Worm (Caenorhabditis elegans): ENCODE data around the gene D1054.10.

D1054.10 gene

ce11 chrV:10747263-10747951 lies 45.3 kb downstream of the D1054.10 start, which contains the start of the genes selt-1.2 and F28H7.2:
Gene selt-1.2 (minus strand): TSS chrV:10747363.
Gene F28H7.2 (plus strand): TSS chrV:10747901.
- TF ChIP-seq nhr-12 (tag; optimal IDR thresholded peaks at IDR 0.05) (no peak), snpc-4 (tag; optimal IDR thresholded peaks at IDR 0.05) (no peak), lin-13 (tag; optimal IDR thresholded peaks at IDR 0.05) (no peak), ces-1 (GFP tag; optimal IDR thresholded peaks at IDR 0.05) (no peak), lin-32 (GFP tag; optimal IDR thresholded peaks at IDR 0.05) (no peak), ztf-11 (tag; optimal IDR thresholded peaks at IDR 0.05) (no peak), elt-3 (tag; optimal IDR thresholded peaks at IDR 0.05) (no peak), sptf-1 (tag; optimal IDR thresholded peaks at IDR 0.05) (no peak), zip-8 (tag; optimal IDR thresholded peaks at IDR 0.05) (no peak), M03D4.4 (tag; optimal IDR thresholded peaks at IDR 0.05) (no peak), mls-2 (tag; optimal IDR thresholded peaks at IDR 0.05) (no peak)

ce11 chrV:10745034-10745433 lies 47.6 kb downstream of the D1054.10 start, which contains the start of gene srj-21:
Gene srj-21 (plus strand): TSS chrV:10745334.
- TF ChIP-seq unc-120 (tag; optimal IDR thresholded peaks at IDR 0.05; ENCODE audit: poor library complexity, severe bottlenecking) (no peak), lin-32 (GFP tag; optimal IDR thresholded peaks at IDR 0.05) (no peak), zip-8 (tag; optimal IDR thresholded peaks at IDR 0.05) (no peak), drap-1 (GFP tag; optimal IDR thresholded peaks at IDR 0.05) (no peak), pha-4 (tag; optimal IDR thresholded peaks at IDR 0.05) (no peak), unc-62 (GFP tag; optimal IDR thresholded peaks at IDR 0.05) (no peak), ceh-39 (tag; optimal IDR thresholded peaks at IDR 0.05) (no peak), ham-2 (GFP tag; optimal IDR thresholded peaks at IDR 0.05) (no peak), hlh-1 (tag; optimal IDR thresholded peaks at IDR 0.05) (no peak), unc-39 (tag; optimal IDR thresholded peaks at IDR 0.05) (no peak), elt-3 (tag; optimal IDR thresholded peaks at IDR 0.05) (no peak), sptf-1 (tag; optimal IDR thresholded peaks at IDR 0.05) (no peak), sem-2 (GFP tag; optimal IDR thresholded peaks at IDR 0.05) (no peak), mls-2 (tag; optimal IDR thresholded peaks at IDR 0.05) (no peak), blmp-1 (tag; optimal IDR thresholded peaks at IDR 0.05) (no peak), elt-1 (tag; optimal IDR thresholded peaks at IDR 0.05; ENCODE audit: borderline replicate concordance, insufficient read depth) (no peak), lin-13 (tag; optimal IDR thresholded peaks at IDR 0.05) (no peak)

- no peak for TF ChIP-seq nhr-76 (tag; optimal IDR thresholded peaks at IDR 0.05)
- TF ChIP-seq nhr-12 (tag; optimal IDR thresholded peaks at IDR 0.05): no peak
- no peak for TF ChIP-seq blmp-1 (tag; optimal IDR thresholded peaks at IDR 0.05)
- no peak for TF ChIP-seq nhr-28 (tag; optimal IDR thresholded peaks at IDR 0.05)
- no peak for TF ChIP-seq elt-3 (tag; optimal IDR thresholded peaks at IDR 0.05)
- TF ChIP-seq hlh-1 (tag; optimal IDR thresholded peaks at IDR 0.05): no peak
- no peak for TF ChIP-seq unc-39 (tag; optimal IDR thresholded peaks at IDR 0.05)
- TF ChIP-seq ces-1 (GFP tag; optimal IDR thresholded peaks at IDR 0.05): no peak
- TF ChIP-seq nhr-2 (tag; optimal IDR thresholded peaks at IDR 0.05): no peak
- no peak for TF ChIP-seq ceh-39 (tag; optimal IDR thresholded peaks at IDR 0.05)
These were observed 49.0 kb downstream of the D1054.10 start, which contains the start of gene srj-22 for ce11 chrV:10743649-10744048. Gene srj-22 (minus strand): TSS chrV:10743749.
